Worm (Caenorhabditis elegans) whole organism, mixed stage, embryonic: ENCODE results near the gene ints-11.

Source experiments
- cnd-1 ChIP-seq: fragments of 200-800 bp; sonication (Bioruptor generic); optimal IDR thresholded peaks from 2 replicates; lab custom pipeline; 2018; ENCODE audit warnings: mild to moderate bottlenecking, missing genetic modification characterization, missing compliant biosample characterization
- lin-13 ChIP-seq: fragments of 150-350 bp; optimal IDR thresholded peaks from 2 replicates; lab custom pipeline; 2014; ENCODE audit warnings: missing biosample characterization, missing genetic modification characterization
- ztf-11 ChIP-seq: fragments of 150-350 bp; optimal IDR thresholded peaks from 2 replicates; lab custom pipeline; 2014; ENCODE audit warnings: missing biosample characterization, missing genetic modification characterization

DNA sequence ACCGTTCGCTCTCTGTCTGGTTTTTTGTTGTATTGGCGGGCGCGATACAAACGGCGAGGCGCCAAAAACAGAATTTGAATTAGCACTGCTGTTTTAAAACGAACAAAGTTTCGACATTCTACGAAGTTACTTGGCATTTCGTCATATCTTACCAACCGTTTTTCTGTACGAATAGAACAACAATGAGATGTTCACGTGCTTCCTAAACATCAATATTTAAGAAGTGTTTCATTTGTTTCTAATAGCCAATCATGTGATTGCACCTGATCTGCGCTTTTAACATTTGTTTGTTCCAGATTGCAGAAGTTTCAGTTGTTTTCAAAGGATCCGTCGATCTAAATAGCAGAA lies 14.3 kb downstream of the ints-11 start:
- TF ChIP-seq ztf-11 (tag; lab: Kevin White, UChicago) = no peak
- TF ChIP-seq cnd-1 (tag; lab: Kevin White, UChicago) = no peak
- TF ChIP-seq lin-13 = no peak
